Worm (Caenorhabditis elegans) whole organism, early embryonic: ENCODE measurements around the gene Y25C1A.8.

Experiments
- B0310.2 ChIP-seq: sonication (generic microtip); optimal IDR thresholded peaks from 2 replicates; lab custom pipeline; 2016; ENCODE audit warnings: mild to moderate bottlenecking, missing genetic modification characterization, missing compliant biosample characterization
- F13C5.2 ChIP-seq: sonication (generic microtip); optimal IDR thresholded peaks from 2 replicates; lab custom pipeline; 2017; ENCODE audit warnings: mild to moderate bottlenecking, missing genetic modification characterization, inconsistent platforms, missing compliant biosample characterization
- aly-1 ChIP-seq: sonication (generic microtip); optimal IDR thresholded peaks from 2 replicates; lab custom pipeline; 2016; ENCODE audit warnings: missing genetic modification characterization, missing compliant biosample characterization
- ama-1 ChIP-seq: fragments of 150-350 bp; optimal IDR thresholded peaks from 2 replicates; lab custom pipeline; 2014
- ceh-13 ChIP-seq: fragments of 200-800 bp; sonication (Bioruptor generic); optimal IDR thresholded peaks from 2 replicates; lab custom pipeline; 2018; ENCODE audit warnings: mild to moderate bottlenecking, missing genetic modification characterization, missing compliant biosample characterization
- ceh-36 ChIP-seq: sonication (generic microtip); optimal IDR thresholded peaks from 2 replicates; lab custom pipeline; 2016; ENCODE audit warnings: missing genetic modification characterization, inconsistent platforms, missing compliant biosample characterization
- ets-7 ChIP-seq: sonication (generic microtip); optimal IDR thresholded peaks from 2 replicates; lab custom pipeline; 2016; ENCODE audit warnings: missing genotype, missing genetic modification characterization, missing compliant biosample characterization
- flt-1 ChIP-seq: fragments of 200-800 bp; sonication (Bioruptor generic); IDR thresholded peaks from 2 replicates; pipeline ENCODE4 v1.3.6; 2022; ENCODE audit warnings: missing genetic modification characterization, missing compliant biosample characterization
- hmbx-1 ChIP-seq: sonication (generic microtip); optimal IDR thresholded peaks from 2 replicates; lab custom pipeline; 2016; ENCODE audit warnings: mild to moderate bottlenecking, missing genetic modification characterization, missing compliant biosample characterization
- hmg-4 ChIP-seq: fragments of 200-800 bp; sonication (Bioruptor generic); optimal IDR thresholded peaks from 2 replicates; lab custom pipeline; 2018; ENCODE audit warnings: mild to moderate bottlenecking, missing genetic modification characterization, missing compliant biosample characterization
- hnd-1 ChIP-seq: sonication (generic microtip); optimal IDR thresholded peaks from 2 replicates; lab custom pipeline; 2016; ENCODE audit warnings: missing genetic modification characterization, missing compliant biosample characterization
- pes-1 ChIP-seq: fragments of 200-800 bp; sonication (Bioruptor generic); IDR thresholded peaks from 2 replicates; pipeline ENCODE4 v1.3.6; 2022; ENCODE audit warnings: missing genetic modification reagents, missing genetic modification characterization, missing compliant biosample characterization
- scrt-1 ChIP-seq: fragments of 200-800 bp; sonication (Bioruptor generic); IDR thresholded peaks from 2 replicates; pipeline ENCODE4 v1.3.6; 2022; ENCODE audit warnings: missing genetic modification characterization, missing compliant biosample characterization
- sea-1 ChIP-seq: fragments of 200-800 bp; sonication (Bioruptor generic); conservative IDR thresholded peaks from 2 replicates; pipeline ENCODE4 v1.3.6; 2022; ENCODE audit warnings: missing genetic modification characterization, missing compliant biosample characterization
- tbx-11 ChIP-seq: fragments of 200-800 bp; sonication (Bioruptor generic); IDR thresholded peaks from 2 replicates; pipeline ENCODE4 v1.3.6; 2022; ENCODE audit warnings: missing genetic modification characterization, missing compliant biosample characterization
- tbx-37 ChIP-seq: fragments of 200-800 bp; sonication (Bioruptor generic); conservative IDR thresholded peaks from 2 replicates; pipeline ENCODE4 v1.3.6; 2022; ENCODE audit warnings: missing genetic modification reagents, missing genetic modification characterization, missing compliant biosample characterization
- tra-4 ChIP-seq: sonication (generic microtip); optimal IDR thresholded peaks from 2 replicates; lab custom pipeline; 2017; ENCODE audit warnings: missing genetic modification characterization, missing compliant biosample characterization

Gene Y25C1A.8

ce11 chrII:3062222-3062621 is 14.5 kb downstream of the Y25C1A.8 start:
- TF ChIP-seq B0310.2 (tag; lab: Kevin White, UChicago): no peak
- TF ChIP-seq sea-1 (GFP tag; lab: Robert Waterston, UW): no peak
- TF ChIP-seq pes-1 (GFP tag; lab: Robert Waterston, UW): 0 out of 2 replicates have a peak, but pooled peaks have one; percentile 26
- no peak for TF ChIP-seq ceh-36 (tag; lab: Kevin White, UChicago)
- no peak for TF ChIP-seq ceh-13 (GFP tag; lab: Kevin White, UChicago)
- TF ChIP-seq flt-1 (GFP tag; lab: Robert Waterston, UW): no peak
- TF ChIP-seq aly-1 (tag; lab: Kevin White, UChicago): no peak
- no peak for TF ChIP-seq tbx-11 (GFP tag; lab: Robert Waterston, UW)
- TF ChIP-seq scrt-1 (GFP tag; lab: Robert Waterston, UW): 0 out of 2 replicates have a peak, but pooled peaks have one; percentile 9

ce11 chrII:3061605-3062004 is 15.2 kb downstream of the Y25C1A.8 start:
- TF ChIP-seq sea-1 (GFP tag; lab: Robert Waterston, UW) (no peak), scrt-1 (GFP tag; lab: Robert Waterston, UW) (no peak), aly-1 (tag; lab: Kevin White, UChicago) (no peak), tra-4 (tag; lab: Kevin White, UChicago) (no peak), tbx-11 (GFP tag; lab: Robert Waterston, UW) (no peak), hmg-4 (GFP tag; lab: Kevin White, UChicago) (no peak)

ce11 chrII:3060782-3061181 is 16.0 kb downstream of the Y25C1A.8 start, which contains the start of gene Y25C1A.6:
Gene Y25C1A.6 (plus strand): TSS chrII:3061082.
- TF ChIP-seq sea-1 (GFP tag; lab: Robert Waterston, UW) (no peak), tbx-37 (GFP tag; lab: Robert Waterston, UW) (no peak), tra-4 (tag; lab: Kevin White, UChicago) (no peak), F13C5.2 (tag; lab: Kevin White, UChicago) (no peak), ceh-13 (GFP tag; lab: Kevin White, UChicago) (no peak), scrt-1 (GFP tag; lab: Robert Waterston, UW) (no peak)

ce11 chrII:3056266-3056872 is 20.4 kb downstream of the Y25C1A.8 start, which contains the start of gene lin-8:
Gene lin-8 (plus strand): TSS chrII:3056822.
- TF ChIP-seq hmg-4 (GFP tag; lab: Kevin White, UChicago) (no peak), hnd-1 (no peak), sea-1 (GFP tag; lab: Robert Waterston, UW) (no peak), F13C5.2 (tag; lab: Kevin White, UChicago) (no peak), tbx-11 (GFP tag; lab: Robert Waterston, UW) (no peak)

- TF ChIP-seq F13C5.2 (tag; lab: Kevin White, UChicago): peak; percentile 49
- TF ChIP-seq hmg-4 (GFP tag; lab: Kevin White, UChicago): peak; percentile 44
- TF ChIP-seq ceh-36 (tag; lab: Kevin White, UChicago): peak; percentile 9
- peak; percentile 9 for TF ChIP-seq aly-1 (tag; lab: Kevin White, UChicago)
- TF ChIP-seq hmbx-1 (tag; lab: Kevin White, UChicago): no peak
These were observed 21.2 kb downstream of the Y25C1A.8 start for ce11 chrII:3055531-3055930.

- peak; percentile 36 for TF ChIP-seq aly-1 (tag; lab: Kevin White, UChicago)
- no peak for TF ChIP-seq tbx-37 (GFP tag; lab: Robert Waterston, UW)
- no peak for TF ChIP-seq tra-4 (tag; lab: Kevin White, UChicago)
- no peak for TF ChIP-seq sea-1 (GFP tag; lab: Robert Waterston, UW)
These were observed 22.1 kb downstream of the Y25C1A.8 start for ce11 chrII:3054622-3055021.

ce11 chrII:3054221-3054620 is 22.5 kb downstream of the Y25C1A.8 start, which contains the start of gene lido-13:
Gene lido-13 (minus strand): TSS chrII:3054321.
- TF ChIP-seq tbx-37 (GFP tag; lab: Robert Waterston, UW): no peak
- TF ChIP-seq hmg-4 (GFP tag; lab: Kevin White, UChicago): no peak
- TF ChIP-seq hmbx-1 (tag; lab: Kevin White, UChicago): no peak
- no peak for TF ChIP-seq flt-1 (GFP tag; lab: Robert Waterston, UW)
- no peak for TF ChIP-seq ama-1 (lab: Kevin White, UChicago)
- TF ChIP-seq hnd-1: no peak
- no peak for TF ChIP-seq pes-1 (GFP tag; lab: Robert Waterston, UW)
- TF ChIP-seq ceh-36 (tag; lab: Kevin White, UChicago): no peak
- TF ChIP-seq B0310.2 (tag; lab: Kevin White, UChicago): no peak

- TF ChIP-seq ets-7 (tag; lab: Kevin White, UChicago): no peak
- no peak for TF ChIP-seq tra-4 (tag; lab: Kevin White, UChicago)
- no peak for TF ChIP-seq pes-1 (GFP tag; lab: Robert Waterston, UW)
- no peak for TF ChIP-seq ceh-13 (GFP tag; lab: Kevin White, UChicago)
- TF ChIP-seq hmg-4 (GFP tag; lab: Kevin White, UChicago): no peak
- no peak for TF ChIP-seq hnd-1
- no peak for TF ChIP-seq flt-1 (GFP tag; lab: Robert Waterston, UW)
- no peak for TF ChIP-seq aly-1 (tag; lab: Kevin White, UChicago)
- TF ChIP-seq ceh-36 (tag; lab: Kevin White, UChicago): no peak
- TF ChIP-seq tbx-11 (GFP tag; lab: Robert Waterston, UW): no peak
These were observed 23.1 kb downstream of the Y25C1A.8 start for ce11 chrII:3053689-3054088.
